Fruit fly (Drosophila melanogaster) whole organism, embryonic: ENCODE data around the gene CG34056.

ENCODE experiments used
- CG10209 ChIP-seq: fragments of 200-800 bp; sonication (Bioruptor generic); optimal IDR thresholded peaks from 3 replicates; lab custom pipeline; 2017; ENCODE audit warnings: missing biosample characterization, mild to moderate bottlenecking, missing genetic modification characterization, missing genetic modification reagents
- CG11695 ChIP-seq: fragments of 200-800 bp; sonication (Bioruptor generic); IDR thresholded peaks from 3 replicates; pipeline ENCODE4 v1.3.6; 2022; ENCODE audit warnings: missing biosample characterization, missing genetic modification characterization
- CG11723 ChIP-seq: fragments of 200-800 bp; sonication (Bioruptor generic); optimal IDR thresholded peaks from 2 replicates; lab custom pipeline; 2017; ENCODE audit warnings: missing biosample characterization, mild to moderate bottlenecking, missing genetic modification characterization
- CG12219 ChIP-seq: fragments of 200-800 bp; sonication (Bioruptor generic); optimal IDR thresholded peaks from 3 replicates; lab custom pipeline; 2018; ENCODE audit warnings: missing biosample characterization, mild to moderate bottlenecking, missing genetic modification characterization
- CG13624 ChIP-seq: fragments of 200-800 bp; sonication (Bioruptor generic); optimal IDR thresholded peaks from 2 replicates; lab custom pipeline; 2016; ENCODE audit warnings: missing biosample characterization, missing genetic modification characterization
- CG14014 ChIP-seq: fragments of 200-800 bp; sonication (Bioruptor generic); IDR thresholded peaks from 2 replicates; pipeline ENCODE4 v1.3.6; 2022; ENCODE audit warnings: missing biosample characterization, missing genetic modification characterization
- CG14860 ChIP-seq: fragments of 200-800 bp; sonication (Bioruptor generic); IDR thresholded peaks from 3 replicates; pipeline ENCODE4 v1.3.6; 2022; ENCODE audit warnings: missing biosample characterization, missing genetic modification characterization; ENCODE audit not compliant: partially characterized antibody
- CG16813 ChIP-seq: fragments of 200-800 bp; sonication (Bioruptor generic); IDR thresholded peaks from 3 replicates; pipeline ENCODE4 v1.3.6; 2022; ENCODE audit warnings: missing biosample characterization, missing genetic modification characterization; ENCODE audit not compliant: partially characterized antibody
- CG17385 ChIP-seq: fragments of 200-800 bp; sonication (Bioruptor generic); optimal IDR thresholded peaks from 3 replicates; lab custom pipeline; 2018; ENCODE audit warnings: missing biosample characterization, mild to moderate bottlenecking, missing genetic modification characterization
- CG17912 ChIP-seq: fragments of 200-800 bp; sonication (Bioruptor generic); optimal IDR thresholded peaks from 2 replicates; lab custom pipeline; 2018; ENCODE audit warnings: missing biosample characterization, mild to moderate bottlenecking, missing genetic modification characterization
- CG1832 ChIP-seq: fragments of 200-800 bp; sonication (Bioruptor generic); optimal IDR thresholded peaks from 2 replicates; lab custom pipeline; 2017; ENCODE audit warnings: missing biosample characterization, mild to moderate bottlenecking, missing genetic modification characterization, inconsistent platforms
- CG2875 ChIP-seq: fragments of 200-800 bp; sonication (Bioruptor generic); optimal IDR thresholded peaks from 2 replicates; lab custom pipeline; 2017; ENCODE audit warnings: missing biosample characterization, mild to moderate bottlenecking, missing genetic modification characterization, missing genetic modification reagents
- CG30403 ChIP-seq: fragments of 200-800 bp; sonication (Bioruptor generic); optimal IDR thresholded peaks from 3 replicates; lab custom pipeline; 2016; ENCODE audit warnings: missing biosample characterization, missing genetic modification characterization
- CG32532 ChIP-seq: fragments of 200-800 bp; sonication (Bioruptor generic); IDR thresholded peaks from 2 replicates; pipeline ENCODE4 v1.3.6; 2022; ENCODE audit warnings: missing biosample characterization, missing genetic modification characterization
- CG3847 ChIP-seq: fragments of 200-800 bp; sonication (Bioruptor generic); IDR thresholded peaks from 2 replicates; pipeline ENCODE4 v1.3.6; 2022; ENCODE audit warnings: missing biosample characterization, missing genetic modification characterization
- CG4730 ChIP-seq: fragments of 200-800 bp; sonication (Bioruptor generic); IDR thresholded peaks from 2 replicates; pipeline ENCODE4 v1.3.6; 2022; ENCODE audit warnings: missing biosample characterization, missing genetic modification characterization
- CG5245 ChIP-seq: fragments of 200-800 bp; sonication (Bioruptor generic); optimal IDR thresholded peaks from 3 replicates; lab custom pipeline; 2016; ENCODE audit warnings: missing biosample characterization, missing genetic modification characterization
- CG6272 ChIP-seq: fragments of 200-800 bp; sonication (Bioruptor generic); IDR thresholded peaks from 2 replicates; pipeline ENCODE4 v1.3.6; 2022; ENCODE audit warnings: missing biosample characterization, missing genetic modification characterization
- CG7928 ChIP-seq: fragments of 200-800 bp; sonication (Bioruptor generic); optimal IDR thresholded peaks from 2 replicates; lab custom pipeline; 2017; ENCODE audit warnings: missing biosample characterization, mild to moderate bottlenecking, missing genetic modification characterization
- CG7987 ChIP-seq: fragments of 200-800 bp; sonication (Bioruptor generic); optimal IDR thresholded peaks from 2 replicates; lab custom pipeline; 2018; ENCODE audit warnings: missing biosample characterization, mild to moderate bottlenecking, missing genetic modification characterization, moderate library complexity
- CG9437 ChIP-seq: fragments of 200-800 bp; sonication (Bioruptor generic); optimal IDR thresholded peaks from 2 replicates; lab custom pipeline; 2018; ENCODE audit warnings: missing biosample characterization, mild to moderate bottlenecking, missing genetic modification characterization
- Dek ChIP-seq: fragments of 200-800 bp; sonication (Bioruptor generic); optimal IDR thresholded peaks from 3 replicates; lab custom pipeline; 2019; ENCODE audit warnings: missing biosample characterization, mild to moderate bottlenecking, missing genetic modification characterization, moderate library complexity
- Gug ChIP-seq: fragments of 200-800 bp; sonication (Bioruptor generic); IDR thresholded peaks from 4 replicates; pipeline ENCODE4 v1.3.6; 2022; ENCODE audit warnings: missing biosample characterization, missing genetic modification characterization
- HLH3B ChIP-seq: fragments of 200-800 bp; sonication (Bioruptor generic); IDR thresholded peaks from 2 replicates; pipeline ENCODE4 v1.3.6; 2022; ENCODE audit warnings: missing biosample characterization, missing genetic modification characterization
- Hand ChIP-seq: fragments of 200-800 bp; sonication (Bioruptor generic); optimal IDR thresholded peaks from 2 replicates; lab custom pipeline; 2017; ENCODE audit warnings: mild to moderate bottlenecking, missing biosample characterization, missing genetic modification reagents, missing genetic modification characterization
- HmgZ ChIP-seq: fragments of 200-800 bp; sonication (Bioruptor generic); optimal IDR thresholded peaks from 2 replicates; lab custom pipeline; 2018; ENCODE audit warnings: missing biosample characterization, mild to moderate bottlenecking, missing genetic modification characterization
- Jarid2 ChIP-seq: fragments of 200-800 bp; sonication (Bioruptor generic); optimal IDR thresholded peaks from 3 replicates; lab custom pipeline; 2017; ENCODE audit warnings: mild to moderate bottlenecking, missing biosample characterization, missing genetic modification reagents, missing genetic modification characterization
- MTF-1 ChIP-seq: fragments of 200-800 bp; sonication (Bioruptor generic); optimal IDR thresholded peaks from 2 replicates; lab custom pipeline; 2018; ENCODE audit warnings: missing biosample characterization, mild to moderate bottlenecking, missing genetic modification characterization, borderline replicate concordance
- Ptx1 ChIP-seq: fragments of 200-800 bp; sonication (Bioruptor generic); IDR thresholded peaks from 2 replicates; pipeline ENCODE4 v1.3.6; 2022; ENCODE audit warnings: missing biosample characterization, missing genetic modification characterization
- Rfx ChIP-seq: fragments of 200-800 bp; sonication (Bioruptor generic); IDR thresholded peaks from 2 replicates; pipeline ENCODE4 v1.3.6; 2022; ENCODE audit warnings: missing biosample characterization, missing genetic modification characterization
- Scr ChIP-seq: fragments of 200-800 bp; sonication (Bioruptor generic); IDR thresholded peaks from 2 replicates; pipeline ENCODE4 v1.3.6; 2022; ENCODE audit warnings: missing biosample characterization, missing genetic modification characterization; ENCODE audit not compliant: partially characterized antibody
- Six4 ChIP-seq: fragments of 200-800 bp; sonication (Bioruptor generic); optimal IDR thresholded peaks from 2 replicates; lab custom pipeline; 2016; ENCODE audit warnings: missing biosample characterization, missing genetic modification characterization
- Ssrp ChIP-seq: fragments of 200-800 bp; sonication (Bioruptor generic); optimal IDR thresholded peaks from 2 replicates; lab custom pipeline; 2018; ENCODE audit warnings: missing biosample characterization, mild to moderate bottlenecking, missing genetic modification characterization, moderate library complexity
- ab ChIP-seq: fragments of 200-800 bp; sonication (Bioruptor generic); optimal IDR thresholded peaks from 2 replicates; lab custom pipeline; 2016; ENCODE audit warnings: missing biosample characterization, missing genetic modification characterization
- bab2 ChIP-seq: fragments of 200-800 bp; sonication (Bioruptor generic); optimal IDR thresholded peaks from 2 replicates; lab custom pipeline; 2016; ENCODE audit warnings: missing biosample characterization, missing genetic modification characterization
- cato ChIP-seq: fragments of 200-800 bp; sonication (Bioruptor generic); optimal IDR thresholded peaks from 2 replicates; lab custom pipeline; 2016; ENCODE audit warnings: missing biosample characterization, missing genetic modification characterization, borderline replicate concordance
- caup ChIP-seq: fragments of 200-800 bp; sonication (Bioruptor generic); optimal IDR thresholded peaks from 3 replicates; lab custom pipeline; 2017; ENCODE audit warnings: missing biosample characterization, mild to moderate bottlenecking, missing genetic modification characterization, moderate library complexity; ENCODE audit not compliant: severe bottlenecking
- corto ChIP-seq: fragments of 200-800 bp; sonication (Bioruptor generic); optimal IDR thresholded peaks from 2 replicates; lab custom pipeline; 2016; ENCODE audit warnings: missing biosample characterization, mild to moderate bottlenecking, missing genetic modification characterization, moderate library complexity
- fd96Cb ChIP-seq: fragments of 200-800 bp; sonication (Bioruptor generic); optimal IDR thresholded peaks from 2 replicates; lab custom pipeline; 2018; ENCODE audit warnings: missing biosample characterization, mild to moderate bottlenecking, missing genetic modification characterization, moderate library complexity
- jigr1 ChIP-seq: fragments of 200-800 bp; sonication (Bioruptor generic); IDR thresholded peaks from 3 replicates; pipeline ENCODE4 v1.3.6; 2022; ENCODE audit warnings: missing biosample characterization, missing genetic modification characterization
- ken ChIP-seq: fragments of 200-800 bp; sonication (Bioruptor generic); IDR thresholded peaks from 3 replicates; pipeline ENCODE4 v1.3.6; 2022; ENCODE audit warnings: missing biosample characterization, missing genetic modification characterization
- nom ChIP-seq: fragments of 200-800 bp; sonication (Bioruptor generic); optimal IDR thresholded peaks from 2 replicates; lab custom pipeline; 2017; ENCODE audit warnings: missing biosample characterization, missing genetic modification characterization, mild to moderate bottlenecking, moderate library complexity, missing genetic modification reagents
- pfk ChIP-seq: fragments of 200-800 bp; sonication (Bioruptor generic); optimal IDR thresholded peaks from 2 replicates; lab custom pipeline; 2018; ENCODE audit warnings: missing biosample characterization, mild to moderate bottlenecking, missing genetic modification characterization, moderate library complexity
- pho ChIP-seq: fragments of 200-800 bp; sonication (Bioruptor generic); optimal IDR thresholded peaks from 2 replicates; lab custom pipeline; 2016; ENCODE audit warnings: missing biosample characterization, missing genetic modification characterization
- sna ChIP-seq: fragments of 200-800 bp; sonication (Bioruptor generic); IDR thresholded peaks from 2 replicates; pipeline ENCODE4 v1.3.6; 2022; ENCODE audit warnings: missing biosample characterization, missing genetic modification characterization; ENCODE audit not compliant: partially characterized antibody
- tap ChIP-seq: fragments of 200-800 bp; optimal IDR thresholded peaks from 3 replicates; lab custom pipeline; 2019; ENCODE audit warnings: missing biosample characterization, mild to moderate bottlenecking, missing genetic modification characterization, moderate library complexity
- tio ChIP-seq: fragments of 200-800 bp; sonication (Bioruptor generic); optimal IDR thresholded peaks from 2 replicates; lab custom pipeline; 2017; ENCODE audit warnings: missing biosample characterization, missing genetic modification characterization, inconsistent platforms
- tx ChIP-seq: fragments of 200-800 bp; sonication (Bioruptor generic); optimal IDR thresholded peaks from 2 replicates; lab custom pipeline; 2016; ENCODE audit warnings: missing biosample characterization, missing genetic modification characterization
- wdn ChIP-seq: fragments of 200-800 bp; sonication (Bioruptor generic); IDR thresholded peaks from 2 replicates; pipeline ENCODE4 v1.3.6; 2022; ENCODE audit warnings: missing biosample characterization, missing genetic modification characterization
- wek ChIP-seq: fragments of 200-800 bp; sonication (Bioruptor generic); optimal IDR thresholded peaks from 3 replicates; lab custom pipeline; 2018; ENCODE audit warnings: missing biosample characterization, mild to moderate bottlenecking, missing genetic modification characterization, moderate library complexity

CG34056 gene

dm6 chr3L:908508-909162 is 12.9 kb downstream of the CG34056 start, which contains the start of gene nerfin-1 (continued):
- TF ChIP-seq fd96Cb (tag; lab: Kevin White, UChicago) (peak; percentile 25), CG32532 (no peak), corto (GFP tag; lab: Kevin White, UChicago) (no peak), CG7928 (GFP tag; lab: Kevin White, UChicago) (no peak), CG14014 (no peak), Jarid2 (no peak), CG30403 (peak; percentile 45), wdn (GFP tag; lab: Robert Waterston, UW) (no peak), CG11723 (GFP tag; lab: Kevin White, UChicago) (peak; percentile 15), CG1832 (GFP tag; lab: Kevin White, UChicago) (no peak), Rfx (GFP tag; lab: Robert Waterston, UW) (no peak), pfk (GFP tag; lab: Kevin White, UChicago) (no peak), Six4 (GFP tag; lab: Kevin White, UChicago) (no peak), tx (GFP tag; lab: Kevin White, UChicago) (no peak), cato (GFP tag; lab: Kevin White, UChicago) (no peak), Hand (GFP tag; lab: Kevin White, UChicago) (no peak), jigr1 (GFP tag; lab: Robert Waterston, UW) (no peak), MTF-1 (GFP tag; lab: Kevin White, UChicago) (no peak), CG10209 (peak; percentile 24), CG14860 (GFP tag; lab: Robert Waterston, UW) (no peak), CG5245 (GFP tag; lab: Kevin White, UChicago) (no peak), CG2875 (GFP tag; lab: Kevin White, UChicago) (no peak), HmgZ (tag; lab: Kevin White, UChicago) (no peak), CG16813 (GFP tag; lab: Robert Waterston, UW) (0 out of 3 replicates have a peak, but pooled peaks have one; percentile 22), CG13624 (GFP tag; lab: Kevin White, UChicago) (no peak), CG9437 (GFP tag; lab: Kevin White, UChicago) (peak; percentile 32), CG11695 (no peak), tio (peak; percentile 40), CG17912 (GFP tag; lab: Kevin White, UChicago) (no peak), caup (GFP tag; lab: Kevin White, UChicago) (no peak), Dek (tag; lab: Kevin White, UChicago) (no peak), CG4730 (GFP tag; lab: Robert Waterston, UW) (no peak), Gug (GFP tag; lab: Robert Waterston, UW) (no peak), sna (GFP tag; lab: Robert Waterston, UW) (no peak), wek (no peak), Ptx1 (no peak), CG6272 (no peak), Ssrp (tag; lab: Kevin White, UChicago) (peak; percentile 44), CG17385 (GFP tag; lab: Kevin White, UChicago) (peak; percentile 9), HLH3B (GFP tag; lab: Robert Waterston, UW) (no peak), ken (GFP tag; lab: Robert Waterston, UW) (no peak), CG3847 (GFP tag; lab: Robert Waterston, UW) (no peak), Scr (no peak), pho (GFP tag; lab: Kevin White, UChicago) (no peak), CG7987 (GFP tag; lab: Kevin White, UChicago) (no peak), CG12219 (no peak), bab2 (GFP tag; lab: Kevin White, UChicago) (no peak), ab (no peak), tap (tag; lab: Kevin White, UChicago) (no peak), nom (GFP tag; lab: Kevin White, UChicago) (no peak)
